Worm (Caenorhabditis elegans): Measurements from ENCODE around the gene lin-37.

Gene lin-37

ce11 chrIII:7090545-7090944, 18.2 kb upstream of the lin-37 start, which contains the start of gene ZK418.10:
ZK418.10 (minus strand) TSS chrIII:7090692.
- TF ChIP-seq tra-4 (tag; optimal IDR thresholded peaks at IDR 0.05) (no peak), hnd-1 (tag; optimal IDR thresholded peaks at IDR 0.05) (no peak)

ce11 chrIII:7087691-7088323, 15.5 kb upstream of the lin-37 start, which contains the start of gene fubl-2:
fubl-2 (minus strand) TSS chrIII:7087741.
- TF ChIP-seq tbx-37 (GFP tag; conservative IDR thresholded peaks at IDR 0.05), result peak; percentile 64; the same call in 1 of the 2 replicates
- TF ChIP-seq ceh-13 (GFP tag; optimal IDR thresholded peaks at IDR 0.05), result no peak

ce11 chrIII:7087180-7087579, 14.8 kb upstream of the lin-37 start:
- TF ChIP-seq F13C5.2 (tag; optimal IDR thresholded peaks at IDR 0.05), result no peak
- no peak for TF ChIP-seq tbx-37 (GFP tag; conservative IDR thresholded peaks at IDR 0.05)
- TF ChIP-seq ceh-36 (tag; optimal IDR thresholded peaks at IDR 0.05), result no peak
- TF ChIP-seq scrt-1 (GFP tag; IDR thresholded peaks at IDR 0.05), result no peak
- TF ChIP-seq pes-1 (GFP tag; IDR thresholded peaks at IDR 0.05), result no peak
- TF ChIP-seq ama-1 (optimal IDR thresholded peaks at IDR 0.05), result no peak
- TF ChIP-seq ceh-13 (GFP tag; optimal IDR thresholded peaks at IDR 0.05), result no peak
- no peak for TF ChIP-seq tra-4 (tag; optimal IDR thresholded peaks at IDR 0.05)
- TF ChIP-seq tbx-11 (GFP tag; IDR thresholded peaks at IDR 0.05), result no peak
- TF ChIP-seq hmg-4 (GFP tag; optimal IDR thresholded peaks at IDR 0.05), result no peak
- no peak for TF ChIP-seq hnd-1 (tag; optimal IDR thresholded peaks at IDR 0.05)

- TF ChIP-seq ceh-13 (GFP tag; optimal IDR thresholded peaks at IDR 0.05), result no peak
Measured at ce11 chrIII:7084908-7085307, 12.6 kb upstream of the lin-37 start, which contains the start of gene tofu-7. tofu-7 (minus strand) TSS chrIII:7085018.

- no peak for TF ChIP-seq B0310.2 (tag; optimal IDR thresholded peaks at IDR 0.05)
- no peak for TF ChIP-seq ets-7 (tag; optimal IDR thresholded peaks at IDR 0.05)
- TF ChIP-seq flt-1 (GFP tag; IDR thresholded peaks at IDR 0.05), result no peak
- no peak for TF ChIP-seq scrt-1 (GFP tag; IDR thresholded peaks at IDR 0.05)
- no peak for TF ChIP-seq ceh-36 (tag; optimal IDR thresholded peaks at IDR 0.05)
Measured at ce11 chrIII:7083106-7083505, 10.8 kb upstream of the lin-37 start.

ce11 chrIII:7081488-7081887, 9.1 kb upstream of the lin-37 start:
- TF ChIP-seq hnd-1 (tag; optimal IDR thresholded peaks at IDR 0.05), result no peak
- no peak for TF ChIP-seq hmbx-1 (tag; optimal IDR thresholded peaks at IDR 0.05)
- no peak for TF ChIP-seq sea-1 (GFP tag; conservative IDR thresholded peaks at IDR 0.05)
- no peak for TF ChIP-seq hmg-4 (GFP tag; optimal IDR thresholded peaks at IDR 0.05)
- no peak for TF ChIP-seq ets-7 (tag; optimal IDR thresholded peaks at IDR 0.05)
- no peak for TF ChIP-seq scrt-1 (GFP tag; IDR thresholded peaks at IDR 0.05)
- TF ChIP-seq tra-4 (tag; optimal IDR thresholded peaks at IDR 0.05), result no peak
- no peak for TF ChIP-seq pes-1 (GFP tag; IDR thresholded peaks at IDR 0.05)

ce11 chrIII:7080689-7081088, 8.3 kb upstream of the lin-37 start, which contains the start of gene ZK418.7:
ZK418.7 (minus strand) TSS chrIII:7080789.
- TF ChIP-seq flt-1 (GFP tag; IDR thresholded peaks at IDR 0.05), result no peak
- no peak for TF ChIP-seq ceh-13 (GFP tag; optimal IDR thresholded peaks at IDR 0.05)
- TF ChIP-seq tbx-37 (GFP tag; conservative IDR thresholded peaks at IDR 0.05), result no peak
- no peak for TF ChIP-seq sea-1 (GFP tag; conservative IDR thresholded peaks at IDR 0.05)

- no peak for TF ChIP-seq hnd-1 (tag; optimal IDR thresholded peaks at IDR 0.05)
- no peak for TF ChIP-seq pes-1 (GFP tag; IDR thresholded peaks at IDR 0.05)
- no peak for TF ChIP-seq tbx-37 (GFP tag; conservative IDR thresholded peaks at IDR 0.05)
- no peak for TF ChIP-seq flt-1 (GFP tag; IDR thresholded peaks at IDR 0.05)
- TF ChIP-seq ceh-13 (GFP tag; optimal IDR thresholded peaks at IDR 0.05), result no peak
- no peak for TF ChIP-seq ama-1 (optimal IDR thresholded peaks at IDR 0.05)
- no peak for TF ChIP-seq tbx-11 (GFP tag; IDR thresholded peaks at IDR 0.05)
- no peak for TF ChIP-seq scrt-1 (GFP tag; IDR thresholded peaks at IDR 0.05)
- TF ChIP-seq F13C5.2 (tag; optimal IDR thresholded peaks at IDR 0.05), result no peak
- no peak for TF ChIP-seq hmg-4 (GFP tag; optimal IDR thresholded peaks at IDR 0.05)
- TF ChIP-seq tra-4 (tag; optimal IDR thresholded peaks at IDR 0.05), result no peak
- TF ChIP-seq ceh-36 (tag; optimal IDR thresholded peaks at IDR 0.05), result no peak
- TF ChIP-seq B0310.2 (tag; optimal IDR thresholded peaks at IDR 0.05), result no peak
- TF ChIP-seq aly-1 (tag; optimal IDR thresholded peaks at IDR 0.05), result no peak
- TF ChIP-seq hmbx-1 (tag; optimal IDR thresholded peaks at IDR 0.05), result no peak
- TF ChIP-seq sea-1 (GFP tag; conservative IDR thresholded peaks at IDR 0.05), result no peak
- TF ChIP-seq ets-7 (tag; optimal IDR thresholded peaks at IDR 0.05), result no peak
Measured at ce11 chrIII:7078737-7079136, 6.4 kb upstream of the lin-37 start, which contains the start of gene ZK418.6. ZK418.6 (minus strand) TSS chrIII:7078837.

- TF ChIP-seq ama-1 (optimal IDR thresholded peaks at IDR 0.05) (no peak), ets-7 (tag; optimal IDR thresholded peaks at IDR 0.05) (no peak), aly-1 (tag; optimal IDR thresholded peaks at IDR 0.05) (no peak), ceh-13 (GFP tag; optimal IDR thresholded peaks at IDR 0.05) (no peak), hmg-4 (GFP tag; optimal IDR thresholded peaks at IDR 0.05) (no peak), sea-1 (GFP tag; conservative IDR thresholded peaks at IDR 0.05) (no peak), hnd-1 (tag; optimal IDR thresholded peaks at IDR 0.05) (no peak), hmbx-1 (tag; optimal IDR thresholded peaks at IDR 0.05) (no peak), tra-4 (tag; optimal IDR thresholded peaks at IDR 0.05) (no peak), F13C5.2 (tag; optimal IDR thresholded peaks at IDR 0.05) (no peak), ceh-36 (tag; optimal IDR thresholded peaks at IDR 0.05) (no peak), tbx-37 (GFP tag; conservative IDR thresholded peaks at IDR 0.05) (no peak)
Measured at ce11 chrIII:7076386-7076785, 4.0 kb upstream of the lin-37 start, which contains the start of gene ZK418.13. ZK418.13 (minus strand) TSS chrIII:7076486.

All from whole organism, early embryonic.